Worm (Caenorhabditis elegans) whole organism, L4/young adult: ENCODE data around the gene rpi-2.

Experiments
- dao-5 ChIP-seq: sonication (generic microtip); optimal IDR thresholded peaks from 2 replicates; lab custom pipeline; 2016; ENCODE audit warnings: missing genotype, missing genetic modification characterization, moderate library complexity, missing compliant biosample characterization
- him-1 ChIP-seq: sonication (generic microtip); optimal IDR thresholded peaks from 2 replicates; lab custom pipeline; 2016; ENCODE audit warnings: missing genotype, missing genetic modification reagents, missing genetic modification characterization, missing compliant biosample characterization

ce11 chrIV:1687151-1687550, 23.9 kb upstream of the rpi-2 start:
- TF ChIP-seq him-1 (tag; lab: Kevin White, UChicago): no peak
- no peak for TF ChIP-seq dao-5 (tag; lab: Kevin White, UChicago)
